Worm (Caenorhabditis elegans) whole organism, young adult: ENCODE data around the gene C17H12.3.

Experiments
- F57A8.1 ChIP-seq: fragments of 200-800 bp; sonication (Bioruptor generic); optimal IDR thresholded peaks from 2 replicates; lab custom pipeline; 2018; ENCODE audit warnings: mild to moderate bottlenecking, missing genetic modification characterization, moderate library complexity, missing compliant biosample characterization
- attf-6 ChIP-seq: fragments of 200-800 bp; sonication (Bioruptor generic); IDR thresholded peaks from 2 replicates; pipeline ENCODE4 v1.3.6; 2022; ENCODE audit warnings: missing genetic modification reagents, missing genetic modification characterization, missing compliant biosample characterization
- cebp-1 ChIP-seq, 2 experiments: fragments of 200-800 bp in 1 of 2; sonication (Bioruptor generic) in 1 of 2; sonication (generic microtip) in 1 of 2; IDR thresholded peaks in 1 of 2; optimal IDR thresholded peaks in 1 of 2; 2 replicates each; pipeline versions ENCODE4 v1.3.6 to Lab custom; 2017 to 2022; ENCODE audit warnings: missing compliant biosample characterization in 2 of 2, missing genetic modification characterization in 2 of 2, mild to moderate bottlenecking in 1 of 2, missing genetic modification reagents in 1 of 2, moderate library complexity in 1 of 2
- ceh-27 ChIP-seq: fragments of 200-800 bp; sonication (Bioruptor generic); optimal IDR thresholded peaks from 2 replicates; lab custom pipeline; 2018; ENCODE audit warnings: mild to moderate bottlenecking, missing genetic modification characterization, moderate library complexity, missing compliant biosample characterization

ce11 chrIV:6824622-6825021 is 29.2 kb upstream of the C17H12.3 start, which contains the start of gene H20E11.3:
- TF ChIP-seq ceh-27 (GFP tag; lab: Kevin White, UChicago) (no peak), F57A8.1 (GFP tag; lab: Kevin White, UChicago) (no peak), cebp-1 (GFP tag; IDR thresholded peaks at IDR 0.05; lab: Robert Waterston, UW) (no peak), cebp-1 (tag; optimal IDR thresholded peaks at IDR 0.05; lab: Kevin White, UChicago) (no peak), attf-6 (GFP tag; lab: Robert Waterston, UW) (no peak)
